Worm (Caenorhabditis elegans): Measurements from ENCODE around the gene F54A3.5.
"Not testable (repeated sequence)": the region's sequence is repeated elsewhere in the genome, so short reads cannot be mapped to it uniquely, and the experiment has no call there.

- not testable (repeated sequence) for TF ChIP-seq unc-39 (tag; optimal IDR thresholded peaks at IDR 0.05); snpc-4 (tag; optimal IDR thresholded peaks at IDR 0.05); nhr-76 (tag; optimal IDR thresholded peaks at IDR 0.05); nhr-28 (tag; optimal IDR thresholded peaks at IDR 0.05); mep-1 (tag; optimal IDR thresholded peaks at IDR 0.05); ceh-39 (tag; optimal IDR thresholded peaks at IDR 0.05); elt-1 (tag; optimal IDR thresholded peaks at IDR 0.05; ENCODE audit: borderline replicate concordance, insufficient read depth); unc-62 (GFP tag; optimal IDR thresholded peaks at IDR 0.05); sptf-1 (tag; optimal IDR thresholded peaks at IDR 0.05)
Observed at ce11 chrII:2254861-2255260, 29.4 kb upstream of the F54A3.5 start, which contains the start of gene K09F6.3.

Measured in whole organism, mixed stage, embryonic.